Fruit fly (Drosophila melanogaster) whole organism, embryonic: Measurements from ENCODE around the gene CG14965.
A peak's percentile ranks its signal among the peaks of the same experiment; 100 is the strongest.

Experiments used
- B-H1 ChIP-seq: fragments of 200-800 bp; sonication (Bioruptor generic); IDR thresholded peaks from 3 replicates; pipeline ENCODE4 v1.3.6; 2022; ENCODE audit warnings: missing biosample characterization, missing genetic modification characterization
- B-H2 ChIP-seq: fragments of 200-800 bp; sonication (Bioruptor generic); optimal IDR thresholded peaks from 2 replicates; lab custom pipeline; 2018; ENCODE audit warnings: missing biosample characterization, mild to moderate bottlenecking, missing genetic modification characterization
- CG10321 ChIP-seq: fragments of 200-800 bp; sonication (Bioruptor generic); IDR thresholded peaks from 2 replicates; pipeline ENCODE4 v1.3.6; 2022; ENCODE audit warnings: missing biosample characterization, missing genetic modification characterization
- CG15269 ChIP-seq: fragments of 200-800 bp; sonication (Bioruptor generic); optimal IDR thresholded peaks from 2 replicates; lab custom pipeline; 2018; ENCODE audit warnings: missing biosample characterization, mild to moderate bottlenecking, missing genetic modification characterization, moderate library complexity
- CG1792 ChIP-seq: fragments of 200-800 bp; sonication (Bioruptor generic); optimal IDR thresholded peaks from 2 replicates; lab custom pipeline; 2016; ENCODE audit warnings: missing biosample characterization, missing genetic modification characterization
- HHEX ChIP-seq: fragments of 200-800 bp; sonication (Bioruptor generic); optimal IDR thresholded peaks from 3 replicates; lab custom pipeline; 2017; ENCODE audit warnings: missing biosample characterization, mild to moderate bottlenecking, missing genetic modification characterization, missing genetic modification reagents
- Hr39 ChIP-seq: fragments of >200 bp; optimal IDR thresholded peaks from 2 replicates; lab custom pipeline; 2017
- Hr78 ChIP-seq, 2 experiments: fragments of 200-800 bp in 1 of 2; fragments of >200 bp in 1 of 2; sonication (Bioruptor generic) in 1 of 2; optimal IDR thresholded peaks; 2 replicates each; lab custom pipeline; 2017 to 2019; ENCODE audit warnings: missing biosample characterization in 2 of 2, missing genetic modification characterization in 2 of 2, mild to moderate bottlenecking in 1 of 2, moderate library complexity in 1 of 2
- dmrt99B ChIP-seq: fragments of 200-800 bp; sonication (Bioruptor generic); optimal IDR thresholded peaks from 2 replicates; lab custom pipeline; 2018; ENCODE audit warnings: missing biosample characterization, mild to moderate bottlenecking, missing genetic modification characterization, moderate library complexity
- h ChIP-seq: fragments of >200 bp; optimal IDR thresholded peaks from 2 replicates; lab custom pipeline; 2017
- sqz ChIP-seq: fragments of 200-800 bp; sonication (Bioruptor generic); optimal IDR thresholded peaks from 3 replicates; lab custom pipeline; 2018; ENCODE audit warnings: missing biosample characterization, mild to moderate bottlenecking, missing genetic modification characterization
- zf30C ChIP-seq: fragments of 200-800 bp; sonication (Bioruptor generic); optimal IDR thresholded peaks from 3 replicates; lab custom pipeline; 2018; ENCODE audit warnings: missing biosample characterization, mild to moderate bottlenecking, missing genetic modification characterization

- TF ChIP-seq Hr78 (GFP tag; optimal IDR thresholded peaks at IDR 0.05; lab: Kevin White, UChicago) (no peak), Hr39 (lab: Kevin White, UChicago) (no peak), B-H1 (GFP tag; lab: Robert Waterston, UW) (no peak), zf30C (GFP tag; lab: Kevin White, UChicago) (no peak), sqz (no peak), CG15269 (tag; lab: Kevin White, UChicago) (no peak), h (lab: Kevin White, UChicago) (no peak), HHEX (GFP tag; lab: Kevin White, UChicago) (no peak), dmrt99B (tag; lab: Kevin White, UChicago) (no peak), CG1792 (GFP tag; lab: Kevin White, UChicago) (no peak), CG10321 (GFP tag; lab: Robert Waterston, UW) (no peak), B-H2 (GFP tag; lab: Kevin White, UChicago) (peak; percentile 14)
These were observed 33.6 kb upstream of the CG14965 start for dm6 chr3L:3225769-3226457.
